Worm (Caenorhabditis elegans) whole organism, late embryonic: ENCODE data around the gene srsx-32.
"Not testable (repeated sequence)": the region's sequence is repeated elsewhere in the genome, so short reads cannot be mapped to it uniquely, and the experiment has no call there.

Experiments used
- C08G9.2 ChIP-seq: sonication (generic microtip); optimal IDR thresholded peaks from 2 replicates; lab custom pipeline; 2016; ENCODE audit warnings: mild to moderate bottlenecking, missing genetic modification characterization, moderate library complexity, missing compliant biosample characterization
- C38D4.7 ChIP-seq: fragments of 200-800 bp; sonication (Bioruptor generic); optimal IDR thresholded peaks from 2 replicates; lab custom pipeline; 2018; ENCODE audit warnings: mild to moderate bottlenecking, missing genetic modification characterization, moderate library complexity, missing compliant biosample characterization
- F13H6.1 ChIP-seq: sonication (generic microtip); optimal IDR thresholded peaks from 2 replicates; lab custom pipeline; 2016; ENCODE audit warnings: missing genetic modification characterization, missing compliant biosample characterization
- K09A11.1 ChIP-seq: sonication (generic microtip); optimal IDR thresholded peaks from 2 replicates; lab custom pipeline; 2017; ENCODE audit warnings: antibody characterized with exemption, mild to moderate bottlenecking, missing genetic modification characterization, missing compliant biosample characterization; ENCODE audit not compliant: insufficient read depth
- T23F11.4 ChIP-seq: fragments of 200-800 bp; sonication (Bioruptor generic); optimal IDR thresholded peaks from 2 replicates; lab custom pipeline; 2018; ENCODE audit warnings: mild to moderate bottlenecking, missing genetic modification characterization, missing compliant biosample characterization
- Y22D7AL.16 ChIP-seq: sonication (generic microtip); optimal IDR thresholded peaks from 2 replicates; lab custom pipeline; 2016; ENCODE audit warnings: missing genetic modification characterization, missing compliant biosample characterization
- ama-1 ChIP-seq: fragments of 150-350 bp; optimal IDR thresholded peaks from 2 replicates; lab custom pipeline; 2014
- ceh-14 ChIP-seq: sonication (generic microtip); optimal IDR thresholded peaks from 2 replicates; lab custom pipeline; 2016; ENCODE audit warnings: missing genotype, missing genetic modification characterization, missing compliant biosample characterization
- ceh-24 ChIP-seq: sonication (generic microtip); optimal IDR thresholded peaks from 2 replicates; lab custom pipeline; 2016; ENCODE audit warnings: mild to moderate bottlenecking, missing genetic modification characterization, missing compliant biosample characterization
- ceh-30 ChIP-seq: fragments of 150-350 bp; optimal IDR thresholded peaks from 2 replicates; lab custom pipeline; 2014; ENCODE audit warnings: missing biosample characterization, missing genetic modification characterization
- ceh-45 ChIP-seq: fragments of 200-800 bp; sonication (Bioruptor generic); IDR thresholded peaks from 2 replicates; pipeline ENCODE4 v1.3.6; 2022; ENCODE audit warnings: missing genetic modification reagents, missing genetic modification characterization, missing compliant biosample characterization
- ceh-48 ChIP-seq: sonication (generic microtip); optimal IDR thresholded peaks from 2 replicates; lab custom pipeline; 2016; ENCODE audit warnings: missing genetic modification characterization, inconsistent platforms, missing compliant biosample characterization
- ceh-6 ChIP-seq: fragments of 200-800 bp; sonication (Bioruptor generic); optimal IDR thresholded peaks from 2 replicates; lab custom pipeline; 2018; ENCODE audit warnings: mild to moderate bottlenecking, missing genetic modification characterization, missing compliant biosample characterization
- ceh-9 ChIP-seq: sonication (generic microtip); optimal IDR thresholded peaks from 2 replicates; lab custom pipeline; 2016; ENCODE audit warnings: mild to moderate bottlenecking, missing genetic modification characterization, inconsistent platforms, missing compliant biosample characterization
- dve-1 ChIP-seq: sonication (generic microtip); optimal IDR thresholded peaks from 2 replicates; lab custom pipeline; 2017; ENCODE audit warnings: antibody characterized with exemption, mild to moderate bottlenecking, missing genetic modification characterization, missing compliant biosample characterization
- elt-2 ChIP-seq: sonication (generic microtip); optimal IDR thresholded peaks from 2 replicates; lab custom pipeline; 2016; ENCODE audit warnings: missing genetic modification reagents, missing genetic modification characterization, missing compliant biosample characterization
- ets-4 ChIP-seq: sonication (generic microtip); optimal IDR thresholded peaks from 2 replicates; lab custom pipeline; 2016; ENCODE audit warnings: missing genetic modification characterization, missing compliant biosample characterization
- eyg-1 ChIP-seq: sonication (generic microtip); optimal IDR thresholded peaks from 2 replicates; lab custom pipeline; 2016; ENCODE audit warnings: missing genotype, missing genetic modification characterization, missing compliant biosample characterization
- fax-1 ChIP-seq: sonication (generic microtip); optimal IDR thresholded peaks from 2 replicates; lab custom pipeline; 2016; ENCODE audit warnings: missing genotype, missing genetic modification characterization, missing compliant biosample characterization
- fkh-10 ChIP-seq: fragments of 150-350 bp; optimal IDR thresholded peaks from 2 replicates; lab custom pipeline; 2014; ENCODE audit warnings: missing biosample characterization, missing genetic modification reagents, missing genetic modification characterization
- hlh-13 ChIP-seq: fragments of 200-800 bp; sonication (Bioruptor generic); optimal IDR thresholded peaks from 2 replicates; lab custom pipeline; 2018; ENCODE audit warnings: mild to moderate bottlenecking, missing genetic modification characterization, missing compliant biosample characterization
- hlh-15 ChIP-seq: sonication (generic microtip); optimal IDR thresholded peaks from 2 replicates; lab custom pipeline; 2016; ENCODE audit warnings: missing genetic modification characterization, missing compliant biosample characterization
- hlh-6 ChIP-seq: sonication (generic microtip); optimal IDR thresholded peaks from 2 replicates; lab custom pipeline; 2016; ENCODE audit warnings: missing genotype, missing genetic modification characterization, missing compliant biosample characterization
- lim-6 ChIP-seq: sonication (generic microtip); optimal IDR thresholded peaks from 2 replicates; lab custom pipeline; 2016; ENCODE audit warnings: missing genetic modification characterization, missing compliant biosample characterization
- lin-11 ChIP-seq: fragments of 200-800 bp; sonication (Bioruptor generic); optimal IDR thresholded peaks from 2 replicates; lab custom pipeline; 2018; ENCODE audit warnings: mild to moderate bottlenecking, missing genetic modification characterization, missing compliant biosample characterization
- madf-2 ChIP-seq: sonication (generic microtip); optimal IDR thresholded peaks from 2 replicates; lab custom pipeline; 2017; ENCODE audit warnings: missing genetic modification characterization, missing compliant biosample characterization
- mec-3 ChIP-seq: sonication (generic microtip); optimal IDR thresholded peaks from 2 replicates; lab custom pipeline; 2016; ENCODE audit warnings: borderline replicate concordance, missing genetic modification characterization, missing compliant biosample characterization
- nfya-1 ChIP-seq: sonication (generic microtip); optimal IDR thresholded peaks from 2 replicates; lab custom pipeline; 2017; ENCODE audit warnings: missing genetic modification characterization, mild to moderate bottlenecking, missing compliant biosample characterization, antibody characterized with exemption, moderate library complexity
- nhr-11 ChIP-seq: fragments of 150-350 bp; optimal IDR thresholded peaks from 2 replicates; lab custom pipeline; 2014; ENCODE audit warnings: missing biosample characterization, missing genetic modification characterization
- nhr-232 ChIP-seq: sonication (generic microtip); optimal IDR thresholded peaks from 2 replicates; lab custom pipeline; 2016; ENCODE audit warnings: missing genetic modification characterization, missing compliant biosample characterization
- odd-2 ChIP-seq: sonication (generic microtip); optimal IDR thresholded peaks from 2 replicates; lab custom pipeline; 2017; ENCODE audit warnings: antibody characterized with exemption, mild to moderate bottlenecking, missing genetic modification characterization, missing compliant biosample characterization
- pat-9 ChIP-seq: fragments of 200-800 bp; sonication (Bioruptor generic); optimal IDR thresholded peaks from 2 replicates; lab custom pipeline; 2018; ENCODE audit warnings: mild to moderate bottlenecking, missing genetic modification characterization, moderate library complexity, missing compliant biosample characterization
- pha-2 ChIP-seq: sonication (generic microtip); optimal IDR thresholded peaks from 2 replicates; lab custom pipeline; 2017; ENCODE audit warnings: mild to moderate bottlenecking, missing genetic modification characterization, missing compliant biosample characterization
- pha-4 ChIP-seq: fragments of 150-350 bp; optimal IDR thresholded peaks from 2 replicates; lab custom pipeline; 2018; ENCODE audit warnings: missing biosample characterization, missing genetic modification reagents, missing genetic modification characterization
- pros-1 ChIP-seq: fragments of 150-350 bp; optimal IDR thresholded peaks from 2 replicates; lab custom pipeline; 2014; ENCODE audit warnings: missing biosample characterization, missing genetic modification reagents, missing genetic modification characterization
- ref-2 ChIP-seq: sonication (generic microtip); optimal IDR thresholded peaks from 2 replicates; lab custom pipeline; 2016; ENCODE audit warnings: missing genetic modification characterization, missing compliant biosample characterization
- rnt-1 ChIP-seq: sonication (generic microtip); optimal IDR thresholded peaks from 2 replicates; lab custom pipeline; 2016; ENCODE audit warnings: missing genetic modification characterization, missing compliant biosample characterization
- tbx-2 ChIP-seq: sonication (generic microtip); optimal IDR thresholded peaks from 2 replicates; lab custom pipeline; 2016; ENCODE audit warnings: missing genetic modification characterization, missing compliant biosample characterization
- tbx-7 ChIP-seq: sonication (generic microtip); optimal IDR thresholded peaks from 2 replicates; lab custom pipeline; 2016; ENCODE audit warnings: missing genotype, missing genetic modification characterization, missing compliant biosample characterization
- ttx-3 ChIP-seq: sonication (generic microtip); optimal IDR thresholded peaks from 2 replicates; lab custom pipeline; 2016; ENCODE audit warnings: missing genetic modification reagents, missing genetic modification characterization, missing compliant biosample characterization
- unc-42 ChIP-seq: sonication (generic microtip); optimal IDR thresholded peaks from 2 replicates; lab custom pipeline; 2016; ENCODE audit warnings: missing genotype, missing genetic modification characterization, missing compliant biosample characterization
- unc-55 ChIP-seq: sonication (generic microtip); optimal IDR thresholded peaks from 2 replicates; lab custom pipeline; 2017; ENCODE audit warnings: missing biosample characterization, missing genetic modification reagents, missing genetic modification characterization
- unc-86 ChIP-seq: sonication (generic microtip); optimal IDR thresholded peaks from 2 replicates; lab custom pipeline; 2016; ENCODE audit warnings: missing genetic modification characterization, missing compliant biosample characterization
- ztf-16 ChIP-seq: sonication (generic microtip); optimal IDR thresholded peaks from 2 replicates; lab custom pipeline; 2017; ENCODE audit warnings: missing genetic modification characterization, missing compliant biosample characterization

srsx-32 gene

ce11 chrV:7060396-7060795 lies 43.2 kb downstream of the srsx-32 start, which contains the start of the genes Y57E12AL.6 and Y57E12AL.1 (continued):
- no peak for TF ChIP-seq T23F11.4
- TF ChIP-seq ceh-24 = no peak
- TF ChIP-seq ttx-3 (tag; lab: Kevin White, UChicago) = peak; percentile 69
- peak; percentile 46 for TF ChIP-seq C38D4.7 (GFP tag; lab: Kevin White, UChicago)
- TF ChIP-seq fax-1 = peak; percentile 39
- TF ChIP-seq odd-2 (tag; lab: Kevin White, UChicago) = peak; percentile 34
- no peak for TF ChIP-seq ceh-45
- peak; percentile 4 for TF ChIP-seq unc-55 (GFP tag; lab: Kevin White, UChicago)
- peak; percentile 71 for TF ChIP-seq nfya-1 (tag; lab: Kevin White, UChicago)
- TF ChIP-seq Y22D7AL.16 (tag; lab: Kevin White, UChicago) = peak; percentile 53
- TF ChIP-seq hlh-15 (tag; lab: Kevin White, UChicago) = peak; percentile 21
- no peak for TF ChIP-seq ceh-9 (tag; lab: Kevin White, UChicago)
- TF ChIP-seq pha-2 (tag; lab: Kevin White, UChicago) = peak; percentile 44
- TF ChIP-seq eyg-1 (tag; lab: Kevin White, UChicago) = peak; percentile 13
- TF ChIP-seq ref-2 (tag; lab: Kevin White, UChicago) = peak; percentile 40
- TF ChIP-seq K09A11.1 (tag; lab: Kevin White, UChicago) = no peak
- TF ChIP-seq hlh-13 (GFP tag; lab: Kevin White, UChicago) = no peak
- TF ChIP-seq ceh-30 (tag; lab: Kevin White, UChicago) = no peak
- no peak for TF ChIP-seq pros-1 (tag; lab: Kevin White, UChicago)
- peak; percentile 85 for TF ChIP-seq ceh-14 (tag; lab: Kevin White, UChicago)
- no peak for TF ChIP-seq pat-9 (tag; lab: Kevin White, UChicago)
- TF ChIP-seq fkh-10 (GFP tag; lab: Kevin White, UChicago) = no peak
- TF ChIP-seq ztf-16 (tag; lab: Kevin White, UChicago) = peak; percentile 64
- TF ChIP-seq rnt-1 = peak; percentile 71
- TF ChIP-seq lin-11 (tag; lab: Kevin White, UChicago) = peak; percentile 51
- peak; percentile 62 for TF ChIP-seq madf-2 (tag; lab: Kevin White, UChicago)
- TF ChIP-seq ets-4 (tag; lab: Kevin White, UChicago) = peak; percentile 24
- peak; percentile 56 for TF ChIP-seq ceh-6
- peak; percentile 63 for TF ChIP-seq nhr-232 (tag; lab: Kevin White, UChicago)
- TF ChIP-seq unc-42 (tag; lab: Kevin White, UChicago) = peak; percentile 28
- no peak for TF ChIP-seq tbx-7 (tag; lab: Kevin White, UChicago)
- no peak for TF ChIP-seq C08G9.2 (tag; lab: Kevin White, UChicago)
- no peak for TF ChIP-seq lim-6 (tag; lab: Kevin White, UChicago)
- no peak for TF ChIP-seq mec-3 (tag; lab: Kevin White, UChicago)
- peak; percentile 64 for TF ChIP-seq ceh-48
- peak; percentile 56 for TF ChIP-seq hlh-6 (tag; lab: Kevin White, UChicago)
- peak; percentile 74 for TF ChIP-seq dve-1
- TF ChIP-seq elt-2 (tag; lab: Kevin White, UChicago) = peak; percentile 88
- TF ChIP-seq tbx-2 (tag; lab: Kevin White, UChicago) = peak; percentile 75
- no peak for TF ChIP-seq nhr-11
- TF ChIP-seq pha-4 (tag; lab: Kevin White, UChicago) = no peak

- not testable (repeated sequence) for TF ChIP-seq unc-86; ama-1 (lab: Kevin White, UChicago); F13H6.1
These were observed 45.6 kb downstream of the srsx-32 start, which contains the start of gene tmem-258 for ce11 chrV:7062790-7063189. TSS of gene tmem-258 (plus strand) at chrV:7063174.
